Fruit fly (Drosophila melanogaster): Measurements from ENCODE around the gene Or19b.
"Not testable (repeated sequence)": the region's sequence is repeated elsewhere in the genome, so short reads cannot be mapped to it uniquely, and the experiment has no call there.

dm6 chrX:20143088-20143487 is 48.9 kb downstream of the Or19b start, which contains the start of gene Or19a:
- not testable (repeated sequence) for TF ChIP-seq Eip93F (GFP tag; optimal IDR thresholded peaks at IDR 0.05); Eip78C (GFP tag); net (GFP tag; optimal IDR thresholded peaks at IDR 0.05); achi (GFP tag; optimal IDR thresholded peaks at IDR 0.05); CG8632 (GFP tag; optimal IDR thresholded peaks at IDR 0.05); cyc (GFP tag; optimal IDR thresholded peaks at IDR 0.05); Gug (GFP tag; IDR thresholded peaks at IDR 0.05); fd59A (GFP tag; optimal IDR thresholded peaks at IDR 0.05); CG7368 (GFP tag; optimal IDR thresholded peaks at IDR 0.05)
